Fruit fly (Drosophila melanogaster) S2 (cell line): ENCODE measurements around the gene Nlg2.

ENCODE experiments used
- CG8478 ChIP-seq: fragments of >200 bp; optimal IDR thresholded peaks from 2 replicates; lab custom pipeline; 2018
- CTCF ChIP-seq, 2 experiments: fragments of >200 bp; optimal IDR thresholded peaks; 2 replicates each; lab custom pipeline; 2018

dm6 chr2L:6945088-6945487 is 70.4 kb downstream of the Nlg2 start, which contains the start of gene Fgop2:
- TF ChIP-seq CG8478 (lab: Kevin White, UChicago) (no peak), CTCF (optimal IDR thresholded peaks at IDR 0.05; lab: Kevin White, UChicago) (no peak)
